Fruit fly (Drosophila melanogaster) whole organism, prepupa: ENCODE data around the gene Crz.

Experiments
- CG10669 ChIP-seq: fragments of 200-800 bp; sonication (Bioruptor generic); optimal IDR thresholded peaks from 3 replicates; lab custom pipeline; 2018; ENCODE audit warnings: missing biosample characterization, mild to moderate bottlenecking, missing genetic modification characterization, moderate library complexity
- CG11762 ChIP-seq: fragments of 200-800 bp; sonication (Bioruptor generic); optimal IDR thresholded peaks from 3 replicates; lab custom pipeline; 2016; ENCODE audit warnings: missing biosample characterization, missing genetic modification characterization; ENCODE audit not compliant: insufficient read depth
- CG1621 ChIP-seq: fragments of 200-800 bp; sonication (Bioruptor generic); optimal IDR thresholded peaks from 3 replicates; lab custom pipeline; 2018; ENCODE audit warnings: missing biosample characterization, mild to moderate bottlenecking, missing genetic modification characterization
- CG31627 ChIP-seq: fragments of 200-800 bp; sonication (Bioruptor generic); optimal IDR thresholded peaks from 3 replicates; lab custom pipeline; 2016; ENCODE audit warnings: missing biosample characterization, missing genetic modification characterization
- CG32006 ChIP-seq: fragments of 200-800 bp; sonication (Bioruptor generic); optimal IDR thresholded peaks from 3 replicates; lab custom pipeline; 2017; ENCODE audit warnings: missing biosample characterization, mild to moderate bottlenecking, missing genetic modification characterization
- CG3919 ChIP-seq: fragments of 200-800 bp; sonication (Bioruptor generic); optimal IDR thresholded peaks from 3 replicates; lab custom pipeline; 2016; ENCODE audit warnings: missing biosample characterization, missing genetic modification characterization
- CG6163 ChIP-seq: fragments of 200-800 bp; sonication (Bioruptor generic); IDR thresholded peaks from 3 replicates; pipeline ENCODE4 v1.3.6; 2022; ENCODE audit warnings: missing biosample characterization, missing genetic modification characterization
- CG6276 ChIP-seq: fragments of 200-800 bp; sonication (Bioruptor generic); optimal IDR thresholded peaks from 2 replicates; lab custom pipeline; 2017; ENCODE audit warnings: missing biosample characterization, mild to moderate bottlenecking, missing genetic modification characterization
- CG6792 ChIP-seq: fragments of 200-800 bp; sonication (Bioruptor generic); optimal IDR thresholded peaks from 3 replicates; lab custom pipeline; 2016; ENCODE audit warnings: missing biosample characterization, missing genetic modification characterization
- CG6808 ChIP-seq: fragments of 200-800 bp; sonication (Bioruptor generic); optimal IDR thresholded peaks from 3 replicates; lab custom pipeline; 2017; ENCODE audit warnings: missing biosample characterization, missing genetic modification characterization, mild to moderate bottlenecking, moderate library complexity, missing genetic modification reagents
- CG6854 ChIP-seq: fragments of 200-800 bp; sonication (Bioruptor generic); optimal IDR thresholded peaks from 2 replicates; lab custom pipeline; 2017; ENCODE audit warnings: missing biosample characterization, mild to moderate bottlenecking, missing genetic modification characterization
- CG8632 ChIP-seq: fragments of 200-800 bp; sonication (Bioruptor generic); optimal IDR thresholded peaks from 3 replicates; lab custom pipeline; 2016; ENCODE audit warnings: missing biosample characterization, missing genetic modification characterization
- CG9139 ChIP-seq: fragments of 200-800 bp; sonication (Bioruptor generic); optimal IDR thresholded peaks from 3 replicates; lab custom pipeline; 2017; ENCODE audit warnings: missing biosample characterization, mild to moderate bottlenecking, missing genetic modification characterization
- Eip75B ChIP-seq: fragments of 200-800 bp; sonication (Bioruptor generic); optimal IDR thresholded peaks from 3 replicates; lab custom pipeline; 2016; ENCODE audit warnings: missing biosample characterization, missing genetic modification characterization
- Eip78C ChIP-seq: fragments of 200-800 bp; sonication (Bioruptor generic); peaks from one replicate; lab custom pipeline; 2016; ENCODE audit warnings: missing biosample characterization, missing genetic modification characterization
- Eip93F ChIP-seq: fragments of 200-800 bp; sonication (Bioruptor generic); optimal IDR thresholded peaks from 2 replicates; lab custom pipeline; 2016; ENCODE audit warnings: missing biosample characterization, mild to moderate bottlenecking, missing genetic modification characterization
- Ets21C ChIP-seq: fragments of 200-800 bp; sonication (Bioruptor generic); optimal IDR thresholded peaks from 3 replicates; lab custom pipeline; 2016; ENCODE audit warnings: missing biosample characterization, missing genetic modification characterization
- Ets96B ChIP-seq: fragments of 200-800 bp; optimal IDR thresholded peaks from 2 replicates; lab custom pipeline; 2019; ENCODE audit warnings: missing biosample characterization, mild to moderate bottlenecking, missing genetic modification characterization, moderate library complexity
- Hr39 ChIP-seq: fragments of 200-800 bp; sonication (Bioruptor generic); optimal IDR thresholded peaks from 2 replicates; lab custom pipeline; 2016; ENCODE audit warnings: missing biosample characterization, missing genetic modification characterization
- Hr4 ChIP-seq: fragments of 200-800 bp; sonication (Bioruptor generic); optimal IDR thresholded peaks from 3 replicates; lab custom pipeline; 2016; ENCODE audit warnings: missing biosample characterization, missing genetic modification characterization
- Met ChIP-seq: fragments of 200-800 bp; sonication (Bioruptor generic); optimal IDR thresholded peaks from 3 replicates; lab custom pipeline; 2016; ENCODE audit warnings: missing biosample characterization, missing genetic modification characterization
- OdsH ChIP-seq: fragments of 200-800 bp; sonication (Bioruptor generic); optimal IDR thresholded peaks from 3 replicates; lab custom pipeline; 2016; ENCODE audit warnings: missing biosample characterization, missing genetic modification characterization
- Sox102F ChIP-seq: fragments of 200-800 bp; sonication (Bioruptor generic); optimal IDR thresholded peaks from 2 replicates; lab custom pipeline; 2016; ENCODE audit warnings: missing biosample characterization, mild to moderate bottlenecking, missing genetic modification characterization
- Sox15 ChIP-seq: fragments of 200-800 bp; sonication (Bioruptor generic); optimal IDR thresholded peaks from 3 replicates; lab custom pipeline; 2016; ENCODE audit warnings: missing biosample characterization, missing genetic modification characterization
- achi ChIP-seq: fragments of 200-800 bp; sonication (Bioruptor generic); optimal IDR thresholded peaks from 3 replicates; lab custom pipeline; 2016; ENCODE audit warnings: missing biosample characterization, missing genetic modification characterization
- cyc ChIP-seq: fragments of 200-800 bp; sonication (Bioruptor generic); optimal IDR thresholded peaks from 3 replicates; lab custom pipeline; 2016; ENCODE audit warnings: missing biosample characterization, missing genetic modification characterization
- dac ChIP-seq: fragments of 200-800 bp; sonication (Bioruptor generic); optimal IDR thresholded peaks from 2 replicates; lab custom pipeline; 2017; ENCODE audit warnings: missing biosample characterization, mild to moderate bottlenecking, missing genetic modification characterization
- dsx ChIP-seq: fragments of 200-800 bp; optimal IDR thresholded peaks from 3 replicates; lab custom pipeline; 2019; ENCODE audit warnings: missing biosample characterization, mild to moderate bottlenecking, missing genetic modification characterization, moderate library complexity; ENCODE audit not compliant: poor library complexity, severe bottlenecking
- eg ChIP-seq: fragments of 200-800 bp; sonication (Bioruptor generic); IDR thresholded peaks from 3 replicates; pipeline ENCODE4 v1.3.6; 2022; ENCODE audit warnings: missing biosample characterization, missing genetic modification characterization
- esn ChIP-seq: fragments of 200-800 bp; sonication (Bioruptor generic); optimal IDR thresholded peaks from 2 replicates; lab custom pipeline; 2016; ENCODE audit warnings: missing biosample characterization, mild to moderate bottlenecking, missing genetic modification characterization, moderate library complexity
- fd59A ChIP-seq: fragments of 200-800 bp; sonication (Bioruptor generic); optimal IDR thresholded peaks from 2 replicates; lab custom pipeline; 2017; ENCODE audit warnings: missing biosample characterization, mild to moderate bottlenecking, missing genetic modification characterization, missing genetic modification reagents
- fkh ChIP-seq: fragments of 200-800 bp; sonication (Bioruptor generic); optimal IDR thresholded peaks from 3 replicates; lab custom pipeline; 2017; ENCODE audit warnings: missing biosample characterization, mild to moderate bottlenecking, missing genetic modification characterization, moderate library complexity
- lz ChIP-seq: fragments of 200-800 bp; sonication (Bioruptor generic); optimal IDR thresholded peaks from 3 replicates; lab custom pipeline; 2016; ENCODE audit warnings: missing biosample characterization, missing genetic modification characterization
- salr ChIP-seq, 2 experiments: fragments of 200-800 bp; sonication (Bioruptor generic); optimal IDR thresholded peaks; 3 replicates each; lab custom pipeline; 2016 to 2018; ENCODE audit warnings: missing biosample characterization in 2 of 2, missing genetic modification characterization in 2 of 2, mild to moderate bottlenecking in 1 of 2
- spab ChIP-seq: fragments of 200-800 bp; sonication (Bioruptor generic); optimal IDR thresholded peaks from 2 replicates; lab custom pipeline; 2017; ENCODE audit warnings: missing biosample characterization, mild to moderate bottlenecking, missing genetic modification characterization, missing genetic modification reagents
- ss ChIP-seq, 2 experiments: fragments of 200-800 bp; sonication (Bioruptor generic); optimal IDR thresholded peaks; 2 replicates in 1 of 2; 3 replicates in 1 of 2; lab custom pipeline; 2017 to 2018; ENCODE audit warnings: mild to moderate bottlenecking in 2 of 2, missing biosample characterization in 2 of 2, missing genetic modification characterization in 2 of 2, moderate library complexity in 1 of 2
- svp ChIP-seq: fragments of 200-800 bp; sonication (Bioruptor generic); peaks from one replicate; lab custom pipeline; 2016; ENCODE audit warnings: missing biosample characterization, missing genetic modification characterization
- vri ChIP-seq: fragments of 200-800 bp; sonication (Bioruptor generic); optimal IDR thresholded peaks from 3 replicates; lab custom pipeline; 2016; ENCODE audit warnings: missing biosample characterization, mild to moderate bottlenecking, missing genetic modification characterization

The Crz gene

DNA sequence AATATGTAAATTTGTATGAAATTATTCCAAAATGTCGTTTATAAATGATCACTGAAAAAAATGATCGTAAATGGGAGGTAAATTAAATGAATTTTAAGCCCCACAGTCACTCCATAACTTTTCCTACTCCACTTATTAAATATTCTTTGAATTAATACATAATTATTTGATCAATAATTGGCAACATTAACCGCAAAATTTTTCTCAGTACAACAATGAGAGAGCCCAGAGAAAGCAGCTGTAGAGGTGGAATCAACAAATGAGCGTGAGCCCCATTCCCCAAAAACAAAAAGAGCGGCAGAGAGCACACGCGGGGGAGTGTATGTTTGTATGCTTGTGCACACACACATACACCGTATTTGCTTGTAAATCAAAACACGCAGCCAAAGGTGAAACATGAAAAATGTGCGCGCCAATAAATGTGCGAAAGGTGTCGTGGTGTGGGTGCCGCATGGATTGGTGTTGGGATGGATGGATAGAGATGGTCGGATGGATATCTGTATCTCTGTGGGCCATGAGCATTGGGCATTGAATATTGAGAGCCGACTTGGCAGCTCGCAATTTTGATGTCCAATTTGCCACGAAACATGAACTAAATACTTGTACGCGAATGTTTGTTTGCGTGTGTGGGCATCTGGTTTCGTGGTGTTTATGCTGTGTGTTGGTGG lies 30.8 kb upstream of the Crz start (continued):
- TF ChIP-seq Hr39 (GFP tag; lab: Kevin White, UChicago), result peak; percentile 97
- TF ChIP-seq ss (GFP tag; optimal IDR thresholded peaks at IDR 0.05; lab: Kevin White, UChicago), result peak; percentile 74 to 86
- peak; percentile 98 for TF ChIP-seq Sox102F (GFP tag; lab: Kevin White, UChicago)
- peak; percentile 93 for TF ChIP-seq CG1621 (tag; lab: Kevin White, UChicago)
- peak; percentile 98 for TF ChIP-seq Met (GFP tag; lab: Kevin White, UChicago)
- peak; percentile 96 for TF ChIP-seq Eip75B
- TF ChIP-seq eg (GFP tag; lab: Robert Waterston, UW), result no peak
- peak; percentile 97 for TF ChIP-seq CG31627 (GFP tag; lab: Kevin White, UChicago)
- TF ChIP-seq Ets96B (tag; lab: Kevin White, UChicago), result peak; percentile 96
- TF ChIP-seq CG6808 (GFP tag; lab: Kevin White, UChicago), result peak; percentile 92
- TF ChIP-seq CG10669, result peak; percentile 96
- peak; percentile 97 for TF ChIP-seq achi
- peak; percentile 63 for TF ChIP-seq fkh

DNA sequence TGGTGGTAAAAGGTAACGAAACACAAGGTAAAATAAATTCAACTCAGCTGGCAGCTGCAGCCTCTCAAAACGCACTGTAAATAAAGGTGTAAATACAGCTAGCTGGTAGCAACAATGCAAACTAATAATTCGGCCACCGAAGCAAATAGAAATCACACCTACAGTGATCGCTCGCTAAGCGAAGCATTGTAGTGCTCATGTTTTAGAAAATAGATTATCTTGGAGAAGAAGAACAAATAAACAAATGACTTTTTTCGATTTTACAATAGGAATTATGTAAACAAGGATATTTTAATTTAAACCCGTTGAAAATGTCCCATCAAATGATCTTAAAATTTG lies 30.3 kb upstream of the Crz start:
- no peak for TF ChIP-seq CG6808 (GFP tag; lab: Kevin White, UChicago)
- peak; percentile 48 for TF ChIP-seq CG32006 (GFP tag; lab: Kevin White, UChicago)
- TF ChIP-seq ss (GFP tag; optimal IDR thresholded peaks at IDR 0.05; lab: Kevin White, UChicago), result no peak
- TF ChIP-seq CG6276 (GFP tag; lab: Kevin White, UChicago), result peak; percentile 12
- TF ChIP-seq Sox15 (GFP tag; lab: Kevin White, UChicago), result no peak
- TF ChIP-seq fkh, result peak; percentile 59
- TF ChIP-seq CG8632 (GFP tag; lab: Kevin White, UChicago), result no peak
- TF ChIP-seq Hr4 (GFP tag; lab: Kevin White, UChicago), result peak; percentile 56

DNA sequence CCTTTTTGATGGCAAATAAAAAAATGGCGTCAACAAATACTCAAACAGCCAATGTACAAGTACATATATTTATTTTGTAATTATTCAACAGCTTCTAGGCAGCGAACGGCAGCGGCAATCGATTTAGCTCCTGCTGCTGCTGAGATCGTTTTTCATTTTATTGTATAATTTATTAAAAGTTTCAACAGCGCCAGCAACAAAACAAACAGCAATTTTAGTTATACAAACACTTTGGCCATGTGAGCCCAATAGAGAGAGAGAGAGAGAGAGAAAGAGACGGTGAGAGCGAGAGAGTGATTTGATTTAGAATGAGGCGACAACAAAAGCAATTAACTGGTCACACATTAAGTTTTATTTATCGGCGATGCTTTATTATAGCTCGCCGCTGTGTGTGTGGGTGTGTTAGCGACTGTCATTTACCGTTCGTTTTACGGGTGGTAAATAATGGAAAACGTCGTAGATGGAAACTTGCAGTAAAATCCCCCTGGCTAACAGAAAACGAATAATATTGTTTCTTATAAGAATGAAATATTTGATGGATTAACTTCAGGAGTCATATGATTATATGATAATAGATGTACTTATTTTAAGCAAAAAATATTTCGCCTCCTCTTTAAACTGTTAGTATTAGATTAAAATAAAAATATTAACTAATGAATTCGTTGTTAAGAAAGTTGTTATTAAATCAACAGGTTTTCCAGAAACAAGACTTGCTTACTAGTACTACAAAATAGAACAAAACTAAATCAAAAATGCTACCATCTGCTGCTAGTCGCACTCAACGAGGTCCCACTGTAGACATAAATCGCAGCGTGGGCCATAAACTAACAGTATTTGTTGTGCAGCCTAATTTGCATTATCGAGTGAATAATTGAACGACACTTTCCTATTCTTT lies 29.3 kb upstream of the Crz start:
- TF ChIP-seq CG6163, result no peak
- peak; percentile 85 for TF ChIP-seq fkh
- peak; percentile 58 for TF ChIP-seq svp (GFP tag; lab: Kevin White, UChicago)
- TF ChIP-seq CG32006 (GFP tag; lab: Kevin White, UChicago), result peak; percentile 19
- TF ChIP-seq Eip78C (GFP tag; lab: Kevin White, UChicago), result peak; percentile 61
- peak; percentile 33 for TF ChIP-seq Hr4 (GFP tag; lab: Kevin White, UChicago)
- TF ChIP-seq dsx (GFP tag; lab: Kevin White, UChicago), result no peak

DNA sequence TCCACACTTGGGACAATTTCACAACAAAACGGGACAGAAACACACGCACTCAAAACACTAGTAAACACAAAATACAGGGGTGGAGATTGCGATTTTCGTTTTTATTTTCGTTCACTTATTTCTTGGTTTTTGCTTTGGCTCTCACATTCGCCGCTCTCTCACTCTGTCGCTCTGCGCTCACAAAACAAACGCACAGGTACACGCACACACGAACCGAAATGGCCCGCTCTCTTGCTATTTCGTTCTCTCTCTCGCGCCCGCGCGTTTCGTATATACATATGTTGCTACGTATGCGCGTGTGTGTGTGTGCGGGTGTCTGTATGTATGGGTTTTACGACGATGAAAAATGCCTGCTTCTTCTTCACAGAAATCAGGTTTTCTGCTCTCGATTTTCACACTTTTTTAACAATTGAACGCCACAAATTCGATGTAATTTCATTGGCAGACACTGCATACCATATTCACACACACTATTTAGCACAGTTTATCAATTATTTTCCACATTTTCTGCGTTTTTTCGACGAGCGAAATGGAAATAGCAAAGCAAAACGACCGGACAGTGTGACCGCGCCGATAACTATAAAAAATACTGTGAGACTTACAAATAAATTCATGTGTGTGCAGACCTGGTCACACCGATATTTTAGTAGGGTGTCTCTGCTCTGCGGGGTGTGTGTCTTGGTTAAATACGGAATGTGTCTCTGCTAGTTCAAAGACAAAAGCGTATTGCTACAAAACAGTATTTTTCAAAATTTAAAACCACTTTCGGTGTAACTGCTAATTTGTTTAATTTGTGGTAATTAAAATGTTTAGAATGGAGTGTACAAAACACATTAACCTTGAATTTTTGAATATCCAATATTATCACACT lies 28.1 kb upstream of the Crz start, which contains the start of gene trx:
trx (minus strand) TSS at position 584 of the 871 bp plus-strand sequence.
- peak; percentile 7 for TF ChIP-seq CG9139 (GFP tag; lab: Kevin White, UChicago)
- no peak for TF ChIP-seq spab (GFP tag; lab: Kevin White, UChicago)
- TF ChIP-seq CG1621 (tag; lab: Kevin White, UChicago), result no peak
- no peak for TF ChIP-seq dac
- TF ChIP-seq CG6792 (GFP tag; lab: Kevin White, UChicago), result no peak
- TF ChIP-seq Ets21C (GFP tag; lab: Kevin White, UChicago), result no peak
- TF ChIP-seq fd59A, result no peak
- TF ChIP-seq Sox15 (GFP tag; lab: Kevin White, UChicago), result no peak
- TF ChIP-seq Ets96B (tag; lab: Kevin White, UChicago), result peak; percentile 14
- no peak for TF ChIP-seq CG11762 (GFP tag; lab: Kevin White, UChicago)
- no peak for TF ChIP-seq lz
- TF ChIP-seq CG6163, result no peak
- TF ChIP-seq CG6808 (GFP tag; lab: Kevin White, UChicago), result no peak
- no peak for TF ChIP-seq Hr39 (GFP tag; lab: Kevin White, UChicago)
- peak; percentile 44 for TF ChIP-seq vri
- peak; percentile 60 for TF ChIP-seq CG6854 (GFP tag; lab: Kevin White, UChicago)
- TF ChIP-seq dsx (GFP tag; lab: Kevin White, UChicago), result peak; percentile 37
- peak; percentile 30 for TF ChIP-seq Eip75B
- TF ChIP-seq Eip93F (GFP tag; lab: Kevin White, UChicago), result no peak
- TF ChIP-seq CG10669, result no peak
- TF ChIP-seq Eip78C (GFP tag; lab: Kevin White, UChicago), result peak; percentile 33
- peak; percentile 40 to 66 for TF ChIP-seq ss (GFP tag; optimal IDR thresholded peaks at IDR 0.05; lab: Kevin White, UChicago)
- peak; percentile 34 for TF ChIP-seq esn (GFP tag; lab: Kevin White, UChicago)
- no peak for TF ChIP-seq OdsH (GFP tag; lab: Kevin White, UChicago)
- no peak for TF ChIP-seq salr (GFP tag; optimal IDR thresholded peaks at IDR 0.05; lab: Kevin White, UChicago)
- peak; percentile 1 for TF ChIP-seq CG3919 (GFP tag; lab: Kevin White, UChicago)
- no peak for TF ChIP-seq cyc
